Worm (Caenorhabditis elegans) whole organism, young adult: ENCODE measurements around the gene dpy-17.
A peak's percentile ranks its signal among the peaks of the same experiment; 100 is the strongest.

Experiments used
- B0019.2 ChIP-seq: fragments of 200-800 bp; sonication (Bioruptor generic); conservative IDR thresholded peaks from 2 replicates; pipeline ENCODE4 v1.3.6; 2022; ENCODE audit warnings: missing genetic modification reagents, missing genetic modification characterization, missing compliant biosample characterization
- C06A6.2 ChIP-seq: fragments of 200-800 bp; sonication (Bioruptor generic); conservative IDR thresholded peaks from 2 replicates; pipeline ENCODE4 v1.3.6; 2022; ENCODE audit warnings: missing genetic modification characterization, missing compliant biosample characterization
- F23B12.7 ChIP-seq: sonication (generic microtip); optimal IDR thresholded peaks from 2 replicates; lab custom pipeline; 2017; ENCODE audit warnings: missing genetic modification characterization, mild to moderate bottlenecking, missing compliant biosample characterization, antibody characterized with exemption, moderate library complexity; ENCODE audit not compliant: insufficient read depth
- F37B4.10 ChIP-seq: fragments of 200-800 bp; sonication (Bioruptor generic); IDR thresholded peaks from 2 replicates; pipeline ENCODE4 v1.3.6; 2022; ENCODE audit warnings: missing genetic modification characterization, missing compliant biosample characterization
- F55B11.4 ChIP-seq: sonication (generic microtip); optimal IDR thresholded peaks from 2 replicates; lab custom pipeline; 2016; ENCODE audit warnings: missing compliant biosample characterization, missing genetic modification characterization, borderline replicate concordance; ENCODE audit not compliant: insufficient read depth
- F57A8.1 ChIP-seq: fragments of 200-800 bp; sonication (Bioruptor generic); optimal IDR thresholded peaks from 2 replicates; lab custom pipeline; 2018; ENCODE audit warnings: mild to moderate bottlenecking, missing genetic modification characterization, moderate library complexity, missing compliant biosample characterization
- T07F8.4 ChIP-seq: sonication (generic microtip); optimal IDR thresholded peaks from 2 replicates; lab custom pipeline; 2016; ENCODE audit warnings: mild to moderate bottlenecking, missing genetic modification characterization, moderate library complexity, missing compliant biosample characterization
- T26A5.8 ChIP-seq: sonication (generic microtip); optimal IDR thresholded peaks from 2 replicates; lab custom pipeline; 2016; ENCODE audit warnings: missing genetic modification characterization, missing compliant biosample characterization
- Y79H2A.3 ChIP-seq: fragments of 200-800 bp; sonication (Bioruptor generic); conservative IDR thresholded peaks from 2 replicates; pipeline ENCODE4 v1.3.6; 2022; ENCODE audit warnings: missing genetic modification reagents, missing genetic modification characterization, missing compliant biosample characterization
- ama-1 ChIP-seq, 3 experiments: fragments of 150-350 bp in 1 of 3; sonication (generic microtip) in 2 of 3; optimal IDR thresholded peaks; 2 replicates each; lab custom pipeline; 2014 to 2018; ENCODE audit warnings: missing biosample characterization in 2 of 3, missing genetic modification characterization in 2 of 3, missing genetic modification reagents in 2 of 3
- aptf-2 ChIP-seq: fragments of 200-800 bp; sonication (Bioruptor generic); conservative IDR thresholded peaks from 2 replicates; pipeline ENCODE4 v1.3.6; 2022; ENCODE audit warnings: missing genetic modification reagents, missing genetic modification characterization, missing compliant biosample characterization
- athp-1 ChIP-seq: sonication (generic microtip); optimal IDR thresholded peaks from 2 replicates; lab custom pipeline; 2017; ENCODE audit warnings: mild to moderate bottlenecking, missing genetic modification characterization, missing compliant biosample characterization
- attf-5 ChIP-seq: fragments of 200-800 bp; sonication (Bioruptor generic); optimal IDR thresholded peaks from 2 replicates; lab custom pipeline; 2018; ENCODE audit warnings: mild to moderate bottlenecking, missing genetic modification characterization, missing compliant biosample characterization
- attf-6 ChIP-seq: fragments of 200-800 bp; sonication (Bioruptor generic); IDR thresholded peaks from 2 replicates; pipeline ENCODE4 v1.3.6; 2022; ENCODE audit warnings: missing genetic modification reagents, missing genetic modification characterization, missing compliant biosample characterization
- bed-2 ChIP-seq: fragments of 200-800 bp; sonication (Bioruptor generic); IDR thresholded peaks from 2 replicates; pipeline ENCODE4 v1.3.6; 2022; ENCODE audit warnings: missing genetic modification reagents, missing genetic modification characterization, missing compliant biosample characterization
- ccch-3 ChIP-seq: fragments of 200-800 bp; sonication (Bioruptor generic); optimal IDR thresholded peaks from 2 replicates; lab custom pipeline; 2018; ENCODE audit warnings: mild to moderate bottlenecking, missing genetic modification characterization, missing compliant biosample characterization
- cebp-2 ChIP-seq: fragments of 200-800 bp; sonication (Bioruptor generic); IDR thresholded peaks from 2 replicates; pipeline ENCODE4 v1.3.6; 2022; ENCODE audit warnings: missing genetic modification characterization, missing compliant biosample characterization
- ceh-91 ChIP-seq: fragments of 200-800 bp; sonication (Bioruptor generic); IDR thresholded peaks from 2 replicates; pipeline ENCODE4 v1.3.6; 2022; ENCODE audit warnings: missing genetic modification reagents, missing genetic modification characterization, missing compliant biosample characterization
- egl-18 ChIP-seq: fragments of 200-800 bp; sonication (Bioruptor generic); IDR thresholded peaks from 2 replicates; pipeline ENCODE4 v1.3.6; 2022; ENCODE audit warnings: missing genetic modification reagents, missing genetic modification characterization, missing compliant biosample characterization
- egl-44 ChIP-seq: fragments of 200-800 bp; sonication (Bioruptor generic); IDR thresholded peaks from 2 replicates; pipeline ENCODE4 v1.3.6; 2022; ENCODE audit warnings: missing genetic modification reagents, missing genetic modification characterization, missing compliant biosample characterization
- ekl-4 ChIP-seq: fragments of 200-800 bp; sonication (Bioruptor generic); IDR thresholded peaks from 2 replicates; pipeline ENCODE4 v1.3.6; 2022; ENCODE audit warnings: missing genetic modification reagents, missing genetic modification characterization, missing compliant biosample characterization
- fkh-3 ChIP-seq: sonication (generic microtip); optimal IDR thresholded peaks from 2 replicates; lab custom pipeline; 2016; ENCODE audit warnings: mild to moderate bottlenecking, missing genetic modification characterization, missing compliant biosample characterization
- him-1 ChIP-seq: sonication (generic microtip); optimal IDR thresholded peaks from 2 replicates; lab custom pipeline; 2016; ENCODE audit warnings: missing genotype, missing genetic modification reagents, missing genetic modification characterization, missing compliant biosample characterization
- let-526 ChIP-seq: fragments of 200-800 bp; sonication (Bioruptor generic); IDR thresholded peaks from 2 replicates; pipeline ENCODE4 v1.3.6; 2022; ENCODE audit warnings: missing genetic modification reagents, missing genetic modification characterization, missing compliant biosample characterization
- let-607 ChIP-seq, 2 experiments: fragments of 200-800 bp in 1 of 2; sonication (Bioruptor generic) in 1 of 2; sonication (generic microtip) in 1 of 2; optimal IDR thresholded peaks; 2 replicates each; lab custom pipeline; 2016 to 2018; ENCODE audit warnings: mild to moderate bottlenecking in 2 of 2, missing compliant biosample characterization in 2 of 2, missing genetic modification characterization in 2 of 2, moderate library complexity in 2 of 2, missing genotype in 1 of 2
- lsl-1 ChIP-seq: fragments of 200-800 bp; sonication (Bioruptor generic); optimal IDR thresholded peaks from 2 replicates; lab custom pipeline; 2018; ENCODE audit warnings: mild to moderate bottlenecking, missing genetic modification characterization, moderate library complexity, missing compliant biosample characterization
- lsy-27 ChIP-seq: sonication (generic microtip); optimal IDR thresholded peaks from 2 replicates; lab custom pipeline; 2017; ENCODE audit warnings: missing genetic modification characterization, mild to moderate bottlenecking, missing compliant biosample characterization, antibody characterized with exemption, missing genotype, borderline replicate concordance; ENCODE audit not compliant: insufficient read depth
- madf-3 ChIP-seq: fragments of 200-800 bp; sonication (Bioruptor generic); IDR thresholded peaks from 2 replicates; pipeline ENCODE4 v1.3.6; 2022; ENCODE audit warnings: missing genetic modification reagents, missing genetic modification characterization, missing compliant biosample characterization
- mes-4 ChIP-seq: sonication (generic microtip); optimal IDR thresholded peaks from 2 replicates; lab custom pipeline; 2016; ENCODE audit warnings: missing genotype, missing genetic modification characterization, missing compliant biosample characterization
- nhr-120 ChIP-seq: fragments of 200-800 bp; sonication (Bioruptor generic); IDR thresholded peaks from 2 replicates; pipeline ENCODE4 v1.3.6; 2022; ENCODE audit warnings: missing genetic modification characterization, missing compliant biosample characterization
- nhr-90 ChIP-seq: sonication (generic microtip); optimal IDR thresholded peaks from 2 replicates; lab custom pipeline; 2016; ENCODE audit warnings: missing genotype, mild to moderate bottlenecking, missing genetic modification characterization, missing compliant biosample characterization
- pbrm-1 ChIP-seq: fragments of 200-800 bp; sonication (Bioruptor generic); IDR thresholded peaks from 2 replicates; pipeline ENCODE4 v1.3.6; 2022; ENCODE audit warnings: missing genetic modification reagents, missing genetic modification characterization, missing compliant biosample characterization
- pha-4 ChIP-seq: fragments of 150-350 bp; sonication (generic microtip); optimal IDR thresholded peaks from 2 replicates; lab custom pipeline; 2014; ENCODE audit warnings: missing biosample characterization, missing genetic modification reagents, missing genetic modification characterization
- snpc-1.1 ChIP-seq: sonication (generic microtip); optimal IDR thresholded peaks from 2 replicates; lab custom pipeline; 2017; ENCODE audit warnings: missing genetic modification characterization, mild to moderate bottlenecking, missing compliant biosample characterization, antibody characterized with exemption, moderate library complexity, missing genotype, missing genetic modification reagents; ENCODE audit not compliant: insufficient read depth
- snpc-1.3 ChIP-seq: sonication (generic microtip); optimal IDR thresholded peaks from 2 replicates; lab custom pipeline; 2017; ENCODE audit warnings: missing genetic modification characterization, mild to moderate bottlenecking, missing compliant biosample characterization, antibody characterized with exemption, moderate library complexity, missing genotype, missing genetic modification reagents; ENCODE audit not compliant: insufficient read depth
- snpc-4 ChIP-seq, 5 experiments: fragments of 150-350 bp in 1 of 5; sonication (generic microtip) in 4 of 5; optimal IDR thresholded peaks; 2 replicates each; lab custom pipeline; 2014 to 2018; ENCODE audit warnings: missing genetic modification characterization in 5 of 5, missing biosample characterization in 3 of 5, antibody characterized with exemption in 2 of 5, mild to moderate bottlenecking in 2 of 5, missing compliant biosample characterization in 2 of 5, missing genotype in 2 of 5, moderate library complexity in 2 of 5, missing genetic modification reagents in 1 of 5
- somi-1 ChIP-seq: fragments of 200-800 bp; sonication (Bioruptor generic); optimal IDR thresholded peaks from 2 replicates; lab custom pipeline; 2018; ENCODE audit warnings: mild to moderate bottlenecking, missing genetic modification characterization, missing compliant biosample characterization
- sptf-2 ChIP-seq: fragments of 200-800 bp; sonication (Bioruptor generic); optimal IDR thresholded peaks from 2 replicates; lab custom pipeline; 2018; ENCODE audit warnings: mild to moderate bottlenecking, missing genetic modification characterization, missing compliant biosample characterization
- tlf-1 ChIP-seq: fragments of 200-800 bp; sonication (Bioruptor generic); optimal IDR thresholded peaks from 2 replicates; lab custom pipeline; 2018; ENCODE audit warnings: mild to moderate bottlenecking, missing genetic modification characterization, missing compliant biosample characterization
- zim-3 ChIP-seq: sonication (generic microtip); optimal IDR thresholded peaks from 2 replicates; lab custom pipeline; 2017; ENCODE audit warnings: mild to moderate bottlenecking, missing genetic modification characterization, moderate library complexity, missing compliant biosample characterization
- ztf-18 ChIP-seq: sonication (generic microtip); optimal IDR thresholded peaks from 2 replicates; lab custom pipeline; 2016; ENCODE audit warnings: missing genotype, mild to moderate bottlenecking, missing genetic modification characterization, missing compliant biosample characterization
- ztf-22 ChIP-seq: fragments of 200-800 bp; sonication (Bioruptor generic); optimal IDR thresholded peaks from 2 replicates; lab custom pipeline; 2018; ENCODE audit warnings: mild to moderate bottlenecking, missing genetic modification characterization, moderate library complexity, missing compliant biosample characterization
- ztf-3 ChIP-seq: fragments of 200-800 bp; sonication (Bioruptor generic); optimal IDR thresholded peaks from 2 replicates; lab custom pipeline; 2018; ENCODE audit warnings: mild to moderate bottlenecking, missing genetic modification characterization, missing compliant biosample characterization

Gene dpy-17

DNA sequence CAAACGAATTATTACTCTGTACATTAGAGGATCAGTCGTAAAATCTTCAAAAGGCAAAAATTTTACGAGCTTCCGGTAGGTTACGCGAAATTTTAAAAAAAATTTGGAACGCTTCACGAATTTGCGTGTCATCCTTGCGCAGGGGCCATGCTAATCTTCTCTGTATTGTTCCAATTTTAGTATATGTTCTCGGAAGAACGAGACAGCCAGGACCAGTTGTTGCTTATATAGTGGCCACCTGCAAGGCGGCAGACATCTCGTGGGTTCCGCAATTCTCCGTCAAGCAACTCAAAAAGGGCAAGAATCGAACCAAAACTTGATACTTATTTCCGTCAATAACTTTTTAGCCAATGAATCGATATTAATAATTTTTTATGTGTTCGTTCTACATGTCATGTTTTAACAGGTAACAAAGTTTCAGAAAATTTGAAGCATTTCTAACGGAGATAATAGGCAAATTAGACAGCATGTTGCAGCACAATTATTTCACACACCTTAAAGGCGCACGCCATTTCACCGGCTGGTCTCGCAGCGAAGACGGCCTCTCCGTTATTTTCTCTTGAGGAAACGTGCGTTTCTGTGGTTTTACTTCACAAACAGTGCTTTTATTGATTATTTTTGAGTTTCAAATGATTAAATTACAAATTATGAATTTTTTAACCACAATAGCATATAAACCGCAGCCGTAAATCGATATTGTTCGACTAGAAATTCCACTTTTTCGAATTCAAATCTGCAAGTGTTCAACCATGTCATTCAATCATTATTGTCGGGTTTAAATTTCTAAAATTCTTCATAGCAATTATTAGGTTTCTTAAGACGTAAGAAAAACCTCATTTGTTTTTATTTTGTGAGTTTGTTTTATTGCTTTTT, 26.2 kb upstream of the dpy-17 start (continued):
- TF ChIP-seq T07F8.4 (tag; lab: Kevin White, UChicago) (peak; percentile 40), let-526 (GFP tag; lab: Robert Waterston, UW) (peak; percentile 36; the same call in 1 of the 2 replicates), bed-2 (GFP tag; lab: Robert Waterston, UW) (peak; percentile 75), attf-5 (GFP tag; lab: Kevin White, UChicago) (peak; percentile 70), Y79H2A.3 (GFP tag; lab: Robert Waterston, UW) (0 out of 2 replicates have a peak, but pooled peaks have one; percentile 35), him-1 (tag; lab: Kevin White, UChicago) (peak; percentile 86), lsy-27 (peak; percentile 9), F23B12.7 (tag; lab: Kevin White, UChicago) (peak; percentile 69), zim-3 (tag; lab: Kevin White, UChicago) (peak; percentile 86), snpc-1.1 (tag; lab: Kevin White, UChicago) (peak; percentile 94), aptf-2 (GFP tag; lab: Robert Waterston, UW) (0 out of 2 replicates have a peak, but pooled peaks have one; percentile 23), ztf-3 (GFP tag; lab: Kevin White, UChicago) (peak; percentile 13), tlf-1 (GFP tag; lab: Kevin White, UChicago) (peak; percentile 86), F55B11.4 (tag; lab: Kevin White, UChicago) (peak; percentile 2), somi-1 (peak; percentile 39), sptf-2 (GFP tag; lab: Kevin White, UChicago) (peak; percentile 42), F57A8.1 (GFP tag; lab: Kevin White, UChicago) (no peak), lsl-1 (peak; percentile 61), ekl-4 (GFP tag; lab: Robert Waterston, UW) (peak; percentile 91), pbrm-1 (GFP tag; lab: Robert Waterston, UW) (peak; percentile 88), pha-4 (tag; lab: Kevin White, UChicago) (peak; percentile 3), egl-18 (GFP tag; lab: Robert Waterston, UW) (peak; percentile 78), snpc-1.3 (tag; lab: Kevin White, UChicago) (peak; percentile 70), let-607 (tag; optimal IDR thresholded peaks at IDR 0.05; lab: Kevin White, UChicago) (peak; percentile 61 to 65), cebp-2 (GFP tag; lab: Robert Waterston, UW) (peak; percentile 86; the same call in 1 of the 2 replicates), athp-1 (tag; lab: Kevin White, UChicago) (peak; percentile 87), egl-44 (GFP tag; lab: Robert Waterston, UW) (peak; percentile 80), ceh-91 (GFP tag; lab: Robert Waterston, UW) (no peak; the same call in 1 of the 2 replicates), attf-6 (GFP tag; lab: Robert Waterston, UW) (peak; percentile 70), ccch-3 (GFP tag; lab: Kevin White, UChicago) (no peak), ama-1 (optimal IDR thresholded peaks at IDR 0.05; lab: Kevin White, UChicago) (peak; percentile 83), ama-1 (GFP tag; optimal IDR thresholded peaks at IDR 0.05; lab: Kevin White, UChicago) (peak; percentile 81 to 87), mes-4 (peak; percentile 70), ztf-18 (tag; lab: Kevin White, UChicago) (peak; percentile 78), F37B4.10 (GFP tag; lab: Robert Waterston, UW) (0 out of 2 replicates have a peak, but pooled peaks have one; percentile 73), B0019.2 (GFP tag; lab: Robert Waterston, UW) (peak; percentile 62; the same call in 1 of the 2 replicates), snpc-4 (GFP tag; optimal IDR thresholded peaks at IDR 0.05; lab: Kevin White, UChicago) (peak; percentile 97), snpc-4 (tag; optimal IDR thresholded peaks at IDR 0.05; lab: Kevin White, UChicago) (peak; percentile 98 to 99 (median 98)), T26A5.8 (tag; lab: Kevin White, UChicago) (peak; percentile 81), nhr-120 (no peak), fkh-3 (peak; percentile 92), ztf-22 (no peak), nhr-90 (tag; lab: Kevin White, UChicago) (peak; percentile 89), C06A6.2 (GFP tag; lab: Robert Waterston, UW) (peak; percentile 74), madf-3 (peak; percentile 76; the same call in 1 of the 2 replicates)
